Worm (Caenorhabditis elegans) whole organism, midembryonic: ENCODE results near the gene nep-2.

Experiments used
- T22C8.4 ChIP-seq: fragments of 200-800 bp; sonication (Bioruptor generic); IDR thresholded peaks from 2 replicates; pipeline ENCODE4 v1.3.6; 2022; ENCODE audit warnings: missing genetic modification characterization, missing compliant biosample characterization
- cog-1 ChIP-seq: sonication (generic microtip); optimal IDR thresholded peaks from 2 replicates; lab custom pipeline; 2016; ENCODE audit warnings: missing genetic modification characterization, missing compliant biosample characterization
- flt-1 ChIP-seq: fragments of 200-800 bp; sonication (Bioruptor generic); IDR thresholded peaks from 2 replicates; pipeline ENCODE4 v1.3.6; 2022; ENCODE audit warnings: missing genetic modification characterization, missing compliant biosample characterization
- klf-2 ChIP-seq: fragments of 200-800 bp; sonication (Bioruptor generic); conservative IDR thresholded peaks from 2 replicates; pipeline ENCODE4 v1.3.6; 2022; ENCODE audit warnings: missing genetic modification reagents, missing genetic modification characterization, missing compliant biosample characterization
- med-1 ChIP-seq: sonication (generic microtip); optimal IDR thresholded peaks from 2 replicates; lab custom pipeline; 2017; ENCODE audit warnings: missing genetic modification characterization, mild to moderate bottlenecking, missing compliant biosample characterization, antibody characterized with exemption, missing genetic modification reagents; ENCODE audit not compliant: insufficient read depth
- ref-1 ChIP-seq: fragments of 200-800 bp; sonication (Bioruptor generic); conservative IDR thresholded peaks from 2 replicates; pipeline ENCODE4 v1.3.6; 2022; ENCODE audit warnings: missing genetic modification reagents, missing genetic modification characterization, missing compliant biosample characterization
- ztf-23 ChIP-seq: fragments of 200-800 bp; sonication (Bioruptor generic); IDR thresholded peaks from 2 replicates; pipeline ENCODE4 v1.3.6; 2022; ENCODE audit warnings: missing genetic modification reagents, missing genetic modification characterization, missing compliant biosample characterization

DNA sequence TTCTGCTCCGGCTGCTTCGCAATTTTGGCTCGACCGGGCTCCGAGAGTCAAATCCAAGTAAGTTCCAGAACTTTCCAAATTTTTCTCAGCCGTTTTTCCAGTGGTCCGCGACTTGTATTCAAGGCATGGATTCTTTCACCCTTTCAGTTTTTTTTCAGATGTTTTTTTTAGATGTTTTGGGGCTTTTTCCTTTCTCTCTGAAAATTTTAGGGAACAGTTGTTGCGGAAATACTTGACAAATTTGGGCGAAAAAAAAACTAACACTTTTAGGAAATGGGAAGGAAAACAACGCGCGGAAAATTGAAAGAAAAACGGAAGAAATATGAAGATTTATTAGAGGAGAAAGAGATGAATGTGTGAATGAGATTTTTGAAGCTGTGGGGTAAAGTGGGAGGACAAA is at the start of gene nep-2, which contains the start of gene T05A8.11:
- TF ChIP-seq ref-1 (no peak), cog-1 (no peak), flt-1 (no peak), T22C8.4 (GFP tag; lab: Robert Waterston, UW) (no peak), klf-2 (no peak), med-1 (GFP tag; lab: Kevin White, UChicago) (no peak), ztf-23 (GFP tag; lab: Robert Waterston, UW) (no peak)
